Worm (Caenorhabditis elegans) whole organism, midembryonic: ENCODE results near the gene F08F3.10.

Experiments used
- T22C8.4 ChIP-seq: fragments of 200-800 bp; sonication (Bioruptor generic); IDR thresholded peaks from 2 replicates; pipeline ENCODE4 v1.3.6; 2022; ENCODE audit warnings: missing genetic modification characterization, missing compliant biosample characterization
- cog-1 ChIP-seq: sonication (generic microtip); optimal IDR thresholded peaks from 2 replicates; lab custom pipeline; 2016; ENCODE audit warnings: missing genetic modification characterization, missing compliant biosample characterization
- flt-1 ChIP-seq: fragments of 200-800 bp; sonication (Bioruptor generic); IDR thresholded peaks from 2 replicates; pipeline ENCODE4 v1.3.6; 2022; ENCODE audit warnings: missing genetic modification characterization, missing compliant biosample characterization
- med-1 ChIP-seq: sonication (generic microtip); optimal IDR thresholded peaks from 2 replicates; lab custom pipeline; 2017; ENCODE audit warnings: missing genetic modification characterization, mild to moderate bottlenecking, missing compliant biosample characterization, antibody characterized with exemption, missing genetic modification reagents; ENCODE audit not compliant: insufficient read depth
- tab-1 ChIP-seq: fragments of 200-800 bp; sonication (Bioruptor generic); IDR thresholded peaks from 2 replicates; pipeline ENCODE4 v1.3.6; 2022; ENCODE audit warnings: missing genetic modification characterization, missing compliant biosample characterization
- ztf-29 ChIP-seq: fragments of 200-800 bp; sonication (Bioruptor generic); IDR thresholded peaks from 2 replicates; pipeline ENCODE4 v1.3.6; 2022; ENCODE audit warnings: missing genetic modification reagents, missing genetic modification characterization, missing compliant biosample characterization

- no peak for TF ChIP-seq cog-1
- TF ChIP-seq ztf-29 (GFP tag; lab: Robert Waterston, UW): no peak
- no peak for TF ChIP-seq med-1
- TF ChIP-seq tab-1: no peak
- TF ChIP-seq T22C8.4 (GFP tag; lab: Robert Waterston, UW): no peak
- no peak for TF ChIP-seq flt-1 (GFP tag; lab: Robert Waterston, UW)
These were observed 44.4 kb upstream of the F08F3.10 start, which contains the start of gene T09D3.9 for ce11 chrV:5368792-5369191.
